Worm (Caenorhabditis elegans): ENCODE data around the gene pdha-1.

DNA sequence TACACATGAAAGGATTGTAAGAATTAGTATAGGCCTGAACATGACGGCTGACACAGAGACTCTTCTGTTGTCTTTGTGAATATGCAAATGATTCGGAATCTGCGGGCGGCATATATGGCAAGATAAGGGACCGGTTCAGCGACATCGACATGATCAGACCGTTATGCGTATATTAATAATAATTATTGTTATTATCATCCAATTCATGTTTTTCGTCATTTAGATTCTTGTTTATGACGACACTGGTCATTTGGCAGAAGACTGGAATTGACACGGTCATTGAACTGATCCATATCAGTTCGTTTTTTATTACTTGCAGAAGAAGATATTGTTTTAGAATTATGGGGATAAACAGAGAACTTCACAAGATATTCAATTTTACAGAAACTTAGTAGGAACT lies 15.6 kb upstream of the pdha-1 start, which contains the start of gene mtre-1:
- TF ChIP-seq F39B2.1 (GFP tag; IDR thresholded peaks at IDR 0.05) (no peak), K11D2.4 (GFP tag; IDR thresholded peaks at IDR 0.05) (no peak), rpc-1 (optimal IDR thresholded peaks at IDR 0.05) (no peak), rpc-1 (tag; optimal IDR thresholded peaks at IDR 0.05) (no peak), nhr-90 (tag; optimal IDR thresholded peaks at IDR 0.05) (no peak), F49E8.2 (tag; optimal IDR thresholded peaks at IDR 0.05; ENCODE audit: insufficient read depth) (no peak), B0261.1 (tag; optimal IDR thresholded peaks at IDR 0.05) (no peak), lir-1 (GFP tag; conservative IDR thresholded peaks at IDR 0.05) (no peak), Y79H2A.3 (GFP tag; conservative IDR thresholded peaks at IDR 0.05) (no peak), F23B12.7 (tag; optimal IDR thresholded peaks at IDR 0.05; ENCODE audit: insufficient read depth) (no peak), madf-8 (GFP tag; conservative IDR thresholded peaks at IDR 0.05) (no peak), him-1 (tag; optimal IDR thresholded peaks at IDR 0.05) (no peak)
